Fruit fly (Drosophila melanogaster) whole organism, pupa: ENCODE measurements around the gene CG7551.

Experiments
- CG13204 ChIP-seq: fragments of 200-800 bp; sonication (Bioruptor generic); optimal IDR thresholded peaks from 2 replicates; lab custom pipeline; 2018; ENCODE audit warnings: missing biosample characterization, mild to moderate bottlenecking, missing genetic modification characterization, moderate library complexity
- CG32121 ChIP-seq: fragments of 200-800 bp; sonication (Bioruptor generic); IDR thresholded peaks from 2 replicates; pipeline ENCODE4 v1.3.6; 2022; ENCODE audit warnings: missing biosample characterization, missing genetic modification characterization
- CG4496 ChIP-seq: fragments of 200-800 bp; sonication (Bioruptor generic); IDR thresholded peaks from 3 replicates; pipeline ENCODE4 v1.3.6; 2022; ENCODE audit warnings: missing biosample characterization, missing genetic modification characterization
- EcR ChIP-seq: fragments of 200-800 bp; sonication (Bioruptor generic); optimal IDR thresholded peaks from 3 replicates; lab custom pipeline; 2019; ENCODE audit warnings: missing biosample characterization, missing genetic modification characterization, mild to moderate bottlenecking, moderate library complexity, missing genetic modification reagents
- Ets98B ChIP-seq: fragments of 200-800 bp; sonication (Bioruptor generic); IDR thresholded peaks from 2 replicates; pipeline ENCODE4 v1.3.6; 2022; ENCODE audit warnings: missing biosample characterization, missing genetic modification characterization
- Pif1B ChIP-seq: fragments of 200-800 bp; sonication (Bioruptor generic); optimal IDR thresholded peaks from 3 replicates; lab custom pipeline; 2016; ENCODE audit warnings: missing biosample characterization, missing genetic modification characterization
- rn ChIP-seq: fragments of 200-800 bp; sonication (Bioruptor generic); IDR thresholded peaks from 2 replicates; pipeline ENCODE4 v1.3.6; 2022; ENCODE audit warnings: missing biosample characterization, missing genetic modification characterization

dm6 chr3L:11440769-11441168 is 17.5 kb upstream of the CG7551 start:
- TF ChIP-seq EcR (GFP tag; lab: Kevin White, UChicago) (no peak), CG32121 (GFP tag; lab: Robert Waterston, UW) (no peak), Pif1B (GFP tag; lab: Kevin White, UChicago) (no peak), Ets98B (no peak), CG4496 (no peak), CG13204 (GFP tag; lab: Kevin White, UChicago) (no peak), rn (GFP tag; lab: Robert Waterston, UW) (no peak)
